Worm (Caenorhabditis elegans): ENCODE measurements around the gene acbp-4.

Gene acbp-4

ce11 chrIII:7336214-7336613 lies 27.3 kb upstream of the acbp-4 start, which contains the start of gene gsp-2:
Gene gsp-2, plus strand, starts transcription at chrIII:7336587.
- TF ChIP-seq ref-1 (GFP tag; conservative IDR thresholded peaks at IDR 0.05) (no peak), flt-1 (GFP tag; IDR thresholded peaks at IDR 0.05) (peak; percentile 63), ztf-29 (GFP tag; IDR thresholded peaks at IDR 0.05) (no peak), ztf-23 (GFP tag; IDR thresholded peaks at IDR 0.05) (no peak), klf-2 (GFP tag; conservative IDR thresholded peaks at IDR 0.05) (no peak), tab-1 (GFP tag; IDR thresholded peaks at IDR 0.05) (no peak)

ce11 chrIII:7335220-7335619 lies 26.3 kb upstream of the acbp-4 start, which contains the start of gene F56C9.10:
Gene F56C9.10, minus strand, starts transcription at chrIII:7335316.
- TF ChIP-seq ztf-23 (GFP tag; IDR thresholded peaks at IDR 0.05), result peak; percentile 65; the same call in 1 of the 2 replicates
- no peak for TF ChIP-seq flt-1 (GFP tag; IDR thresholded peaks at IDR 0.05)
- no peak for TF ChIP-seq med-1 (GFP tag; optimal IDR thresholded peaks at IDR 0.05; ENCODE audit: insufficient read depth)
- no peak for TF ChIP-seq tab-1 (GFP tag; IDR thresholded peaks at IDR 0.05)
- TF ChIP-seq klf-2 (GFP tag; conservative IDR thresholded peaks at IDR 0.05), result no peak
- no peak for TF ChIP-seq ztf-29 (GFP tag; IDR thresholded peaks at IDR 0.05)

ce11 chrIII:7333906-7334531 lies 25.1 kb upstream of the acbp-4 start:
- 0 out of 2 replicates have a peak, but pooled peaks have one; percentile 42 for TF ChIP-seq flt-1 (GFP tag; IDR thresholded peaks at IDR 0.05)

DNA sequence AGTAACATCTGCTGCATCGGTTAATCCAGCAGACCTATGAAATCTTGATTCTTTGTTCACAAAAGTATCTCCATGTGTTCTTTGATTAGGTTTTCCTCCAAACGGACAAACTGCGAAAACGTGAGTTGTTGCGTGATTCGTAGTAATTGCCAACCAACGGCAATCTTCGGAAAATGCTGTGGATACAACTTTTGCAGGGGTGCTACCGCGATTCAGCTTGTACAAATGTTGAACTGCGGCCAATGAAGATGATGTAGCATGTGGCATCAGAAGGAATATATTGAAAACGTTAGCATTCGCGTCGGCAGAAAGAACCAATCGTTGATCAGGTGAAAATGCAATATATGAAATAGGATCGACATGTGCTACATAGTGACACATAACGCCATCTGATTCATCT lies 22.8 kb upstream of the acbp-4 start:
- TF ChIP-seq klf-2 (GFP tag; conservative IDR thresholded peaks at IDR 0.05), result no peak
- TF ChIP-seq cog-1 (tag; optimal IDR thresholded peaks at IDR 0.05), result no peak
- TF ChIP-seq T22C8.4 (GFP tag; IDR thresholded peaks at IDR 0.05), result no peak
- TF ChIP-seq ref-1 (GFP tag; conservative IDR thresholded peaks at IDR 0.05), result no peak
- TF ChIP-seq ztf-23 (GFP tag; IDR thresholded peaks at IDR 0.05), result no peak

ce11 chrIII:7329155-7329732 lies 20.3 kb upstream of the acbp-4 start, which contains the start of gene lab-2:
Gene lab-2, minus strand, starts transcription at chrIII:7329607.
- TF ChIP-seq ref-1 (GFP tag; conservative IDR thresholded peaks at IDR 0.05), result no peak
- TF ChIP-seq flt-1 (GFP tag; IDR thresholded peaks at IDR 0.05), result no peak
- no peak for TF ChIP-seq med-1 (GFP tag; optimal IDR thresholded peaks at IDR 0.05; ENCODE audit: insufficient read depth)
- no peak for TF ChIP-seq cog-1 (tag; optimal IDR thresholded peaks at IDR 0.05)
- no peak for TF ChIP-seq ztf-23 (GFP tag; IDR thresholded peaks at IDR 0.05)
- TF ChIP-seq ztf-29 (GFP tag; IDR thresholded peaks at IDR 0.05), result no peak
- no peak for TF ChIP-seq tab-1 (GFP tag; IDR thresholded peaks at IDR 0.05)

DNA sequence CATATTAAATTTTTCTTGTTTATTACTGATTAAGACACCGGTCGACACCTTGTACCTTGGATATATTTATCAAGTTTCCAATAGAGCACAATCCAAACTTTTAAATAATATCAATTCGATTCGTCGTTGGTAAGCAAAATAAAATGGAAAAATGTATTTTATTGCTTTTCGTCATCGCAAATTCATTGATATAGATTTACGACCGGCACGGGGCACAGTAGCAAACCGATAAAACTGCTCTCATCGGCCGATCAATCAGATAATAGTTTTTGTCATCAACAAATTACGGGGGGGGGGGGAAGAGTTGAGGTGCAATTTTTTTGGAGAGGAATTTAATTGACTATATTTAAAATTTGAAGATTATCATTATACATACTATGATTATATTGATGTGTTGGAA lies 14.4 kb upstream of the acbp-4 start:
- no peak for TF ChIP-seq ref-1 (GFP tag; conservative IDR thresholded peaks at IDR 0.05)
- no peak for TF ChIP-seq ztf-29 (GFP tag; IDR thresholded peaks at IDR 0.05)

- no peak for TF ChIP-seq ref-1 (GFP tag; conservative IDR thresholded peaks at IDR 0.05)
- TF ChIP-seq ztf-23 (GFP tag; IDR thresholded peaks at IDR 0.05), result no peak
- no peak for TF ChIP-seq med-1 (GFP tag; optimal IDR thresholded peaks at IDR 0.05; ENCODE audit: insufficient read depth)
- TF ChIP-seq tab-1 (GFP tag; IDR thresholded peaks at IDR 0.05), result no peak
- no peak for TF ChIP-seq ztf-29 (GFP tag; IDR thresholded peaks at IDR 0.05)
- TF ChIP-seq flt-1 (GFP tag; IDR thresholded peaks at IDR 0.05), result no peak
- no peak for TF ChIP-seq T22C8.4 (GFP tag; IDR thresholded peaks at IDR 0.05)
- TF ChIP-seq cog-1 (tag; optimal IDR thresholded peaks at IDR 0.05), result no peak
- TF ChIP-seq klf-2 (GFP tag; conservative IDR thresholded peaks at IDR 0.05), result no peak
Observed at ce11 chrIII:7322018-7322417, 13.1 kb upstream of the acbp-4 start.

ce11 chrIII:7319390-7319789 lies 10.5 kb upstream of the acbp-4 start, which contains the start of gene F56C9.8:
Gene F56C9.8, minus strand, starts transcription at chrIII:7319509.
- TF ChIP-seq ref-1 (GFP tag; conservative IDR thresholded peaks at IDR 0.05) (no peak), med-1 (GFP tag; optimal IDR thresholded peaks at IDR 0.05; ENCODE audit: insufficient read depth) (no peak), T22C8.4 (GFP tag; IDR thresholded peaks at IDR 0.05) (no peak), cog-1 (tag; optimal IDR thresholded peaks at IDR 0.05) (no peak), ztf-23 (GFP tag; IDR thresholded peaks at IDR 0.05) (no peak), flt-1 (GFP tag; IDR thresholded peaks at IDR 0.05) (no peak), ztf-29 (GFP tag; IDR thresholded peaks at IDR 0.05) (no peak), tab-1 (GFP tag; IDR thresholded peaks at IDR 0.05) (no peak), klf-2 (GFP tag; conservative IDR thresholded peaks at IDR 0.05) (no peak)

DNA sequence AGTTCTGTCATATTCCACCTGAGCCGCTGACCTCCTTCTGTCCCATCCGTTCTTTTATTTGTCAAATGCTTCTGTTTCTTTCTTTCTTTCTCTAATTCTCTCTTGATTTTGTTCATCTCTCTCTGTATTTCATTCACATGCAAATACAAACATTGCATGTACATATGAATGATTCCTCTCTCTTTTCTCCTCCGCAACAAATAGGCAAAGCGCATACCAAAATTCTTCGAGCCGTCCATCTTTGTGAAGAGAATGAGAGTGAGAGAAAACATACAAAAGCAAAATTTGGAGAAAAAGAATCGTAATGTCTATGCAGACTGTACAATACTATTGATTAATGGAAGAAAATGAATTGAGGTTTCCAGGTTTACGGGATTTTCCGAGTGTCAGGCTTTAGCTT lies 8.4 kb upstream of the acbp-4 start:
- TF ChIP-seq klf-2 (GFP tag; conservative IDR thresholded peaks at IDR 0.05) (no peak), tab-1 (GFP tag; IDR thresholded peaks at IDR 0.05) (no peak), ref-1 (GFP tag; conservative IDR thresholded peaks at IDR 0.05) (no peak), ztf-29 (GFP tag; IDR thresholded peaks at IDR 0.05) (no peak), cog-1 (tag; optimal IDR thresholded peaks at IDR 0.05) (peak; percentile 7)

DNA sequence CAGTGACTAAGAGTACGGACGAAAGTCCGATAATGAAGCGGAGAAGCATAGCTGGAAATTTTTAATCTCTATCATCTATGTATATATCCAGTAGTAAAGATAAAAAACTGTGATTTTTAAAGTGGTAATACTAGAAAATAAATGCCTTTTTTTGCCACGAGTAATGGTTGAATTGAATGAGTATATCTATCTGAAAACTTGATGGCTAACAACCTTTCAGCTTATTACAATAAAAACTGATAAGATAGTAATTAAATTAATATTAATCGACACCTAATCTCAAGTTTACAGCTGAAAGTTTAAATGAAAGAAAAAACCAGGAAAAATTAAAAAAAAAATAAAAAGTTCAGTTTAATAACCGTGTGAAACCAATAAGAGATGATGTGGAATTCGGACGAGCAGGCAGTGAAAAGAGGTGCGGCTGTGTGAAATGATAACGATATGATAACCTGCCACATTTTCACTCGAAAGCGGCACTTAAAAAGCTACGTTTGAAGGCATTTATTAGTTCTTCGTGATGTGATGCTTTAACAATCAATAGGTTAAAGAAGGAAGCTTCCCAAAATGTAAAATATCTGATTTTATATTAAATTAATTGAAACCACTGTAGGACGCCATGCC lies 6.1 kb upstream of the acbp-4 start, which contains the start of gene nspg-6:
Gene nspg-6, minus strand, starts transcription at position 51 of the 621 bp plus-strand sequence.
- TF ChIP-seq med-1 (GFP tag; optimal IDR thresholded peaks at IDR 0.05; ENCODE audit: insufficient read depth), result no peak
- no peak for TF ChIP-seq ref-1 (GFP tag; conservative IDR thresholded peaks at IDR 0.05)
- TF ChIP-seq ztf-29 (GFP tag; IDR thresholded peaks at IDR 0.05), result no peak
- TF ChIP-seq klf-2 (GFP tag; conservative IDR thresholded peaks at IDR 0.05), result no peak
- no peak for TF ChIP-seq flt-1 (GFP tag; IDR thresholded peaks at IDR 0.05)
- TF ChIP-seq cog-1 (tag; optimal IDR thresholded peaks at IDR 0.05), result no peak
- TF ChIP-seq tab-1 (GFP tag; IDR thresholded peaks at IDR 0.05), result no peak
- no peak for TF ChIP-seq T22C8.4 (GFP tag; IDR thresholded peaks at IDR 0.05)
- no peak for TF ChIP-seq ztf-23 (GFP tag; IDR thresholded peaks at IDR 0.05)

Measured in whole organism, midembryonic.